Worm (Caenorhabditis elegans) whole organism, L4/young adult: Measurements from ENCODE around the gene R13D11.3.
"Not testable (repeated sequence)": the region's sequence is repeated elsewhere in the genome, so short reads cannot be mapped to it uniquely, and the experiment has no call there.

ENCODE experiments used
- W03F9.2 ChIP-seq: fragments of 150-350 bp; optimal IDR thresholded peaks from 2 replicates; lab custom pipeline; 2014; ENCODE audit warnings: missing biosample characterization, missing genetic modification characterization
- him-1 ChIP-seq: sonication (generic microtip); optimal IDR thresholded peaks from 2 replicates; lab custom pipeline; 2016; ENCODE audit warnings: missing genotype, missing genetic modification reagents, missing genetic modification characterization, missing compliant biosample characterization

ce11 chrV:820629-821028 is 5.8 kb downstream of the R13D11.3 start, which contains the start of gene srx-32:
- TF ChIP-seq him-1, W03F9.2 (tag; lab: Kevin White, UChicago): not testable (repeated sequence)
